Fruit fly (Drosophila melanogaster): ENCODE results near the gene CG6125.

Gene CG6125

DNA sequence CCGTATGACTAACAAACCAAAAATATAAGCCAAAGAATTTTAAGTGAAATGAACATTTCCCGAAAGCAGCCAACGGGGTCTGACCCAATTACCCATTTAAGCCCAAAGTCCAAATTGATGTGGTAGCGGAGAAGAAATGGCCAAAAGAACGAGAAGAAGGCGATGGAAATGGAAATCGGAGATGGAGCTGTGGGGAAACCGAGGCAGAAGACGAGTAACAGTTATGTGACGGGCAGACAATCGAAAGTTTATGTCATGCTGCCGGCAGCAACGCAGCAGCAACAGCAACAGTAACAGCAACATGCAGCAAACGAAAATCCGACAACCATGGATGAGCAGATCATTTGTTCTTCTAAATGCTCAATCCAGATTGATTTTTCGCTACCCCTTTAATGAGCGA is 29.9 kb upstream of the CG6125 start:
- no peak for TF ChIP-seq CG12768 (GFP tag; optimal IDR thresholded peaks at IDR 0.05)

DNA sequence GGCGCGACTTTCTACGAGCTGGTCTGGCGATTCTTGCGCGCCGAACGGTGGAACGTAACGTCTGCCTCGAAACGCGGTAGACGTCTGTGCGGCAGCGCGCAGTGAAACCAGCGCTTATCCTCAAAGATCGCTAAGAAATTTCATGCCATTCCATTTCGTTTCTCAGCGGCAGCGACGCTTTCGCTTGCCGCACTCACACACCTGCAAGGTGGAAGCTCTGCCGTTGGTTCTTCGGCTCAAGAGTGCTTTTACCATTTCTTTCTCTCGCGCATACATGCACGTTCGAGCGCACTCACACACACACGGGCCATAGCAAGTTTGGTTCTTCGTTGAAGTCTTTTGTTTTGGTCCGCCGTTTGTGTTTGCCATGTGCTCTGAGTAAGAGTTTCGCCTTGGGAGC is 27.8 kb upstream of the CG6125 start, which contains the start of gene CG6118:
CG6118 (minus strand) TSS at position 63 of the 400 bp plus-strand sequence.
- no peak for TF ChIP-seq pad (GFP tag; optimal IDR thresholded peaks at IDR 0.05)
- no peak for TF ChIP-seq cnc (optimal IDR thresholded peaks at IDR 0.05)
- no peak for TF ChIP-seq bab1 (GFP tag; optimal IDR thresholded peaks at IDR 0.05)
- TF ChIP-seq tj (GFP tag; optimal IDR thresholded peaks at IDR 0.05) = no peak
- no peak for TF ChIP-seq ovo (GFP tag; optimal IDR thresholded peaks at IDR 0.05)
- TF ChIP-seq Crg-1 (GFP tag; optimal IDR thresholded peaks at IDR 0.05) = no peak

DNA sequence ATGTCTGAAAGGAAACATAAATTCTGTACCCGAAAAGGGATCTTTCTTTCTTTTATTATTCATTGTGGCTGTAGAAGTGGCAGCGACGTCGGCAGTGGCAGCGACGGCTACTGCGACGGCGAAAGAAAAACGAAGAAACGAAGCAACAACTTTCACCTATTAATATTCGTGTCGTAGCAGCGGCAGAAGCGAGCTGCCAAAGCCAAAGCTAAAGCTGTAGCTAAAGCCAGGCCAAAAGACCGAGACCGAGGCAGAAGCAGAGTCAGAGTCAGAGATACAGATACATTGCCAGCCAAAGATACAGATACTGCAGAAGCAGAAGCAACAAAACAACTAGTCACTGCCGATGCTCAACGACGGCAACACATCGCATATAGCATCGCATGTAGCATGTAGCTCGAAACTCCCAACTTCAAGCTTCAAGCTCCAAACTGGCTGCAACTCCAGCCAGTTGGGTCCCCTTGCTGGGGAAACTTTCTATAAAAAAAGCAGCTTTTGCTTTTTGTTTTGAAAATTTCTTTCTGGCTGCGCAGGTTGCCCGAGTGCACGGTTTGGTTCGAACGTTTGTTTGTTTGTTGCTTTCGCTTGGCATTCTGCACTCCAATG is 26.6 kb upstream of the CG6125 start:
- TF ChIP-seq CG7045 (GFP tag; optimal IDR thresholded peaks at IDR 0.05) (no peak), cic (GFP tag; optimal IDR thresholded peaks at IDR 0.05) (no peak), CG12768 (GFP tag; optimal IDR thresholded peaks at IDR 0.05) (no peak), tj (GFP tag; optimal IDR thresholded peaks at IDR 0.05) (no peak)

DNA sequence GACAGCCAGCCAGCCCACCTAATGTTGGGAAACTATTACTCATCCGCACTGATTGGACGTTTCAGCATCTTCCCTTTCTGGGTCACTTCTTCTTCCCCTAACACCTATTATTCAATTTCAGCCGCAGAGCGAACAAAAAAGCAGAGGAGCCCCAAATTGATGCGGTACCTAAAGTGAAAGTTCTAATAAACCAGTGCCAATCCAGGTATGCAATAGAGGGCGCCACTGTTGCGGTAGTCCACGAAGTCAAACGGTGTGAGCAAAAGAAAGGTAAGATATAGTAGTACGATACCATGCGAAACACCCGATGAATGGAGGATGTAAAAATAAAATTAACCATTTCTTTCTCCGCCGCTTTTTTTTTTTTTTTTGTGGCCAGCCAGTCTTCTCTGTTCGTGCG is 24.3 kb upstream of the CG6125 start:
- TF ChIP-seq CG11617 (GFP tag; optimal IDR thresholded peaks at IDR 0.05) = no peak
- TF ChIP-seq tj (GFP tag; optimal IDR thresholded peaks at IDR 0.05) = no peak
- TF ChIP-seq cnc (optimal IDR thresholded peaks at IDR 0.05) = no peak
- TF ChIP-seq Clk (GFP tag; optimal IDR thresholded peaks at IDR 0.05) = no peak
- no peak for TF ChIP-seq CG7045 (GFP tag; optimal IDR thresholded peaks at IDR 0.05)
- TF ChIP-seq CG33017 (tag; optimal IDR thresholded peaks at IDR 0.05) = no peak
- TF ChIP-seq Mnt (GFP tag; optimal IDR thresholded peaks at IDR 0.05) = no peak
- no peak for TF ChIP-seq CG14711 (tag; optimal IDR thresholded peaks at IDR 0.05)
- no peak for TF ChIP-seq Crg-1 (GFP tag; optimal IDR thresholded peaks at IDR 0.05)
- TF ChIP-seq cic (GFP tag; optimal IDR thresholded peaks at IDR 0.05) = no peak
- no peak for TF ChIP-seq toe (GFP tag; optimal IDR thresholded peaks at IDR 0.05)

DNA sequence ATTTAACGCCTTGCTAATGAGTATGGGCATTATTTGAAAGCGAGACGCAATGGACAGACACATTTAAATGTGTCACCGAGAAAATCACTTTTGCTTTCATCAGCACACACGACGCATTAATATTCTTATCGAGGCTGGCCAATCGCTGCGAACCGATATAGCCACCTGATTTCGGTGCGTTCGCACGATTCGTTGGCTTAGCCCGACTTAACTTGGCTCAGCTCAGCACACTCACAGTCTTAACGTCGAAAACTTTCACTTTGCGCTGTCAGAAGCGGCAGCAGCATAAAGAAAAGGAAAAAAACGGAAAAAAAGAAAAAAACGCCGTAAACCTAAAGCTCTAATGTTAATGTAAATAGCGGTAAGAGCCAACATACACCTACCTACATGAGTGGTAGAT is 23.5 kb upstream of the CG6125 start:
- no peak for TF ChIP-seq Mnt (GFP tag; optimal IDR thresholded peaks at IDR 0.05)
- no peak for TF ChIP-seq CG14711 (tag; optimal IDR thresholded peaks at IDR 0.05)
- no peak for TF ChIP-seq cic (GFP tag; optimal IDR thresholded peaks at IDR 0.05)
- TF ChIP-seq pad (GFP tag; optimal IDR thresholded peaks at IDR 0.05) = no peak
- TF ChIP-seq Crg-1 (GFP tag; optimal IDR thresholded peaks at IDR 0.05) = no peak
- no peak for TF ChIP-seq CG5204 (GFP tag; optimal IDR thresholded peaks at IDR 0.05)
- TF ChIP-seq cnc (optimal IDR thresholded peaks at IDR 0.05) = no peak
- TF ChIP-seq CG11617 (GFP tag; optimal IDR thresholded peaks at IDR 0.05) = no peak
- no peak for TF ChIP-seq CG7045 (GFP tag; optimal IDR thresholded peaks at IDR 0.05)

DNA sequence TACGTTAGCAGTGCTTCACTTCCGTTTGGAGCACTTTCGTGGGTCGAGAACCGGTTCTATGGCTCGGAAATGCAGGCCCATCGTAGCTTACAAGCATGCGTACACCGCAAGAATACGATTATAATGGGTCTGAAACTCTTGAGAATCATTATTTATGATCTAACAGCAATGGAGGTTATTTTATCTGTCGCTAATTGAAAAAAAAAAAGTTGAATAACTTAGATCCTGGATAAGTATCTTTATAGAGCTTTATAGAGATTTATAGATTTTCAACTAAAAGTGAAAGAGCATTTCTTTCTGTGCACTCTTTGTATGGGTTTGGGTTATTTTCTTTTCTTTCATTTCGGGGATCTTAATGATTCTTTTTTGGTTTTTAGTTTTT is 20.9 kb upstream of the CG6125 start:
- TF ChIP-seq CG33017 (tag; optimal IDR thresholded peaks at IDR 0.05) (no peak), Clk (GFP tag; optimal IDR thresholded peaks at IDR 0.05) (no peak), tj (GFP tag; optimal IDR thresholded peaks at IDR 0.05) (no peak), bab1 (GFP tag; optimal IDR thresholded peaks at IDR 0.05) (no peak), toe (GFP tag; optimal IDR thresholded peaks at IDR 0.05) (no peak), CG1620 (GFP tag; optimal IDR thresholded peaks at IDR 0.05) (no peak), cic (GFP tag; optimal IDR thresholded peaks at IDR 0.05) (no peak), pad (GFP tag; optimal IDR thresholded peaks at IDR 0.05) (no peak), CG5204 (GFP tag; optimal IDR thresholded peaks at IDR 0.05) (no peak), CG12768 (GFP tag; optimal IDR thresholded peaks at IDR 0.05) (no peak), kay (GFP tag; ENCODE audit: borderline replicate concordance) (no peak), Crg-1 (GFP tag; optimal IDR thresholded peaks at IDR 0.05) (no peak), CG11617 (GFP tag; optimal IDR thresholded peaks at IDR 0.05) (no peak), CG7045 (GFP tag; optimal IDR thresholded peaks at IDR 0.05) (no peak), ovo (GFP tag; optimal IDR thresholded peaks at IDR 0.05) (no peak), CG7101 (tag; optimal IDR thresholded peaks at IDR 0.05) (no peak)

DNA sequence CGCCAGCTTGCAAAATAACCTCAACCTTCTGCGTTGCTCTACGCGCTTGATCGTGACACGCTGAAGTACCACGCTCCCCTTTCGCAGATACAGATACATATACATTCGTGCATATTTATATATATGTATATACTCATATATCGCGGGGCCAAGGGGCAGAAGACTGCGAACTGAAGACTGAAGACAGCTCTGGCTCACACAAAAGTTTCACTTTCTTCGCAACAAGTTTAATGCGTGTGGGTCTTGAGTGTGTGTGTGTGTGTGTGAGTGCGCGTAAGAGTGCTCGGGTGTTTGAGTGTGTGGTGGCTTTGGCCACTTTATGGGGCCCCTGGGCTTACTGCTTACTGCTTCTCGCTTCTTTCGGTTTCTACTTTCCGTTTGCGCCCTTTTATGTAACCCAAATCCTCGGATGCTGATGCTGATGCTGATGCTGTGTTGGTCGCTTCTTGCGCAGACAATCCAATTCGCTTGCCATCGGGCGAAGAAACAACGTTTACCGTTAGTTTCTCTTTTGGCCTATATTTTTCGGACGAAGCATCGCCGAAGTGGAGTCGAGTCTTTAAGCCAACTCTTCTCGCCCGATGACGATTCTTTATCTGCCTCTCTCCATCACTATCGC is 20.4 kb upstream of the CG6125 start:
- TF ChIP-seq toe (GFP tag; optimal IDR thresholded peaks at IDR 0.05) (no peak), CG7045 (GFP tag; optimal IDR thresholded peaks at IDR 0.05) (no peak), kay (GFP tag; ENCODE audit: borderline replicate concordance) (no peak), CG12768 (GFP tag; optimal IDR thresholded peaks at IDR 0.05) (no peak), CG11617 (GFP tag; optimal IDR thresholded peaks at IDR 0.05) (no peak), cnc (optimal IDR thresholded peaks at IDR 0.05) (no peak), bab1 (GFP tag; optimal IDR thresholded peaks at IDR 0.05) (no peak), Hr96 (GFP tag; optimal IDR thresholded peaks at IDR 0.05) (no peak), ovo (GFP tag; optimal IDR thresholded peaks at IDR 0.05) (no peak), tj (GFP tag; optimal IDR thresholded peaks at IDR 0.05) (no peak), CG33017 (tag; optimal IDR thresholded peaks at IDR 0.05) (no peak)

All from whole organism, adult.